Worm (Caenorhabditis elegans): ENCODE measurements around the gene T28F3.11.

The T28F3.11 gene

DNA sequence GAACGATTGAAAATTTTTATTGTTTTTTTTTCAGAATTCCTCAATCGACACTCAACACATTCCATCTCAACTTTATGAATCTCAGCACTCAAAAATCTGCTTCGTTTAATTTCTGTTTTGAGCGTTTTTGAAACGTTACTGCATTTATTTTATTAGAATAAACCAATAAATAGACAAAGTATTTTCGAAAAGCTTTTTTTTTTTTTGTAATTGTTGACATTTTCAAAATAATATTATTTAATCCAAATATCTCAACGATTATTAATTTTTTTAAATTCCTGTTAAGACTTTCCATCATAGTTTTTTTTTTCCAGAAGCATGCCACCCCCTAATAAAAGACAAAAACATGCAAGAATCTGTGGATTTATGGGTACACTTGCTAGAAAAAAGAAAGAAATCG lies 40.8 kb upstream of the T28F3.11 start, which contains the start of gene C49C3.7:
Gene C49C3.7 (plus strand): TSS at position 301 of the 400 bp plus-strand sequence.
- TF ChIP-seq hlh-8 (tag; optimal IDR thresholded peaks at IDR 0.05) = no peak
- no peak for TF ChIP-seq sdc-2 (tag; optimal IDR thresholded peaks at IDR 0.05)
- no peak for TF ChIP-seq ceh-18 (tag; optimal IDR thresholded peaks at IDR 0.05)
- no peak for TF ChIP-seq fax-1 (tag; optimal IDR thresholded peaks at IDR 0.05)
- TF ChIP-seq pat-9 (tag; optimal IDR thresholded peaks at IDR 0.05) = no peak
- TF ChIP-seq pha-2 (tag; optimal IDR thresholded peaks at IDR 0.05) = no peak
- no peak for TF ChIP-seq nhr-232 (tag; optimal IDR thresholded peaks at IDR 0.05)
- TF ChIP-seq fkh-10 (GFP tag; optimal IDR thresholded peaks at IDR 0.05) = no peak
- TF ChIP-seq lim-6 (tag; optimal IDR thresholded peaks at IDR 0.05) = no peak
- TF ChIP-seq pax-1 (tag; optimal IDR thresholded peaks at IDR 0.05) = no peak
- no peak for TF ChIP-seq K02D7.2 (tag; optimal IDR thresholded peaks at IDR 0.05)
- no peak for TF ChIP-seq dmd-4 (tag; optimal IDR thresholded peaks at IDR 0.05; ENCODE audit: borderline replicate concordance)
- TF ChIP-seq ahr-1 (tag; optimal IDR thresholded peaks at IDR 0.05) = no peak
- no peak for TF ChIP-seq pha-4 (tag; optimal IDR thresholded peaks at IDR 0.05)
- TF ChIP-seq T23F11.4 (GFP tag; optimal IDR thresholded peaks at IDR 0.05) = no peak
- TF ChIP-seq zip-5 (tag; optimal IDR thresholded peaks at IDR 0.05) = no peak
- no peak for TF ChIP-seq sox-2 (GFP tag; IDR thresholded peaks at IDR 0.05)
- TF ChIP-seq unc-3 (GFP tag; conservative IDR thresholded peaks at IDR 0.05) = no peak
- TF ChIP-seq unc-3 (tag; optimal IDR thresholded peaks at IDR 0.05) = no peak
- no peak for TF ChIP-seq unc-42 (tag; optimal IDR thresholded peaks at IDR 0.05)

DNA sequence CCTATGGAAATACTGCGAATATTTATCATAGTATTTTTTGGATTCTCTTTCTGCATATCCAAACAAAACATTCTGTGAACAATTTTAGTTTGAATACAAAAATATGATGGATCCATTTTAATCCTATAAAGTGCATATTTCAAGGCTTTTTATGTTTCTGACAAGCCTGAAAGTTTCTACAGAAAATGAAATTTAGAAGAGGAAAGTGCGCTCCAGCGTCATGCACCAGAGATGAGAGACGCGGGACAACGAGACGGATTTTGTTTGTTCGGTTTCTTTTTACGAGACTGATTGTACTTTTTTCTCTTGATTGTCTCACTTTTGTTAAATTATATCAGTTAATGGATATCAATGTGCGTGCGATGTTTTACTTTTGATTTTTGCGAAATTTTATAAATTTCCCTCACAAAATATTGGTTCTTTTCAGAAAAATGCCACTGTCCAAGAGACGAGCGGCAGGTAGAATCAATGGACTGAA lies 39.7 kb upstream of the T28F3.11 start, which contains the start of gene C49C3.6:
Gene C49C3.6 (plus strand): TSS at position 428 of the 478 bp plus-strand sequence.
- peak; percentile 62 for TF ChIP-seq unc-42 (tag; optimal IDR thresholded peaks at IDR 0.05)
- no peak for TF ChIP-seq sdc-2 (tag; optimal IDR thresholded peaks at IDR 0.05)

DNA sequence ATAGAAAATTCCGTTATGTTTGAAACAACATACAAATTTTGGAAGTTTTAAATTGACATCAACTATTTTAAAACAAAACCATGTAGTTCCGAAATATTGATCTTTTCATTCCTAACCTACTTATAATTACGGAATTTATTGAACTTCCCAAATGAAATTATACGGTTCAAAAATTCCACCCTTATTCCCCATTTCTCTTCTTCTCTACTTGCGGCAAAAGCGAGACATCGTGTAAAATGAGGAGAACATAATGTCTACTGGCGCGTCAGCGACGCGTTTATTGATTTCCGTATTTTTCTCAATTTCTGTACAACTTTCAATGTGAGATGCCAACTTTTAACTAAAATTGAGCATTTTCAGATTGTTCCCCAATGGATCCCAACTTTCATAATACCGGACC lies 37.4 kb upstream of the T28F3.11 start, which contains the start of gene ceh-88:
Gene ceh-88 (plus strand): TSS at position 355 of the 400 bp plus-strand sequence.
- TF ChIP-seq ama-1 (optimal IDR thresholded peaks at IDR 0.05) (no peak), ceh-24 (tag; optimal IDR thresholded peaks at IDR 0.05) (no peak), tbx-7 (tag; optimal IDR thresholded peaks at IDR 0.05) (no peak), pqm-1 (tag; optimal IDR thresholded peaks at IDR 0.05) (no peak), pax-1 (tag; optimal IDR thresholded peaks at IDR 0.05) (no peak), mec-3 (tag; optimal IDR thresholded peaks at IDR 0.05; ENCODE audit: borderline replicate concordance) (no peak), tbx-2 (tag; optimal IDR thresholded peaks at IDR 0.05) (no peak), unc-42 (tag; optimal IDR thresholded peaks at IDR 0.05) (peak; percentile 73), syd-9 (tag; optimal IDR thresholded peaks at IDR 0.05) (no peak), lim-6 (tag; optimal IDR thresholded peaks at IDR 0.05) (no peak), elt-2 (tag; optimal IDR thresholded peaks at IDR 0.05) (no peak), ceh-48 (tag; optimal IDR thresholded peaks at IDR 0.05) (peak; percentile 88), sox-2 (GFP tag; IDR thresholded peaks at IDR 0.05) (no peak), ceh-6 (GFP tag; optimal IDR thresholded peaks at IDR 0.05) (no peak), ceh-31 (tag; optimal IDR thresholded peaks at IDR 0.05) (peak; percentile 3)

DNA sequence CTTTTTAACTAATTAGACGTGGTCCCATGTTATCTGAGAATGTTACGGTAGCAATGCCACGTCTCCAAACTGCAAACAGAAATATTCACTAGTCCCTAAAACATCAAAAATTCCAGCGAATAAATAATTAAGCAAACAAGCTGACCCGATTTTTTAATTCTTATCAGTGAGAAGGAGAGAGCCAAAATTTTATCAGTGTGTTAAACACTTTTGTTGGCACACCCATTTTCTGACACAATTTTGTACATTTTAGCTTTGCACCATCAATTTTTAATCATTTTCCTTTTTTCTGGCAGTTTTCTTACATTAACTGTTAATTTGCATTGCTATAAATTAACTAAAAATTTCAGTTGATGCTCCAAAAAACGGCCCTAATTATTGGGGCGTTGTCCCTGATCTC lies 29.0 kb upstream of the T28F3.11 start, which contains the start of gene C49C3.4:
Gene C49C3.4 (plus strand): TSS at position 351 of the 400 bp plus-strand sequence.
- TF ChIP-seq fax-1 (tag; optimal IDR thresholded peaks at IDR 0.05) (no peak), hlh-8 (tag; optimal IDR thresholded peaks at IDR 0.05) (no peak), Y22D7AL.16 (tag; optimal IDR thresholded peaks at IDR 0.05) (no peak), sox-4 (tag; optimal IDR thresholded peaks at IDR 0.05) (no peak), dmd-4 (tag; optimal IDR thresholded peaks at IDR 0.05; ENCODE audit: borderline replicate concordance) (no peak), madf-2 (tag; optimal IDR thresholded peaks at IDR 0.05) (no peak), hlh-15 (tag; optimal IDR thresholded peaks at IDR 0.05) (no peak), tbx-2 (tag; optimal IDR thresholded peaks at IDR 0.05) (no peak), ceh-2 (tag; optimal IDR thresholded peaks at IDR 0.05) (no peak), che-1 (tag; optimal IDR thresholded peaks at IDR 0.05) (no peak), ceh-34 (tag; optimal IDR thresholded peaks at IDR 0.05) (no peak), C08G9.2 (tag; optimal IDR thresholded peaks at IDR 0.05) (no peak), ceh-18 (tag; optimal IDR thresholded peaks at IDR 0.05) (no peak), unc-3 (GFP tag; conservative IDR thresholded peaks at IDR 0.05) (no peak), unc-3 (tag; optimal IDR thresholded peaks at IDR 0.05) (no peak), F13H6.1 (tag; optimal IDR thresholded peaks at IDR 0.05) (no peak), elt-4 (tag; optimal IDR thresholded peaks at IDR 0.05) (no peak), hlh-13 (GFP tag; optimal IDR thresholded peaks at IDR 0.05) (no peak), ceh-45 (GFP tag; IDR thresholded peaks at IDR 0.05) (no peak), ceh-24 (tag; optimal IDR thresholded peaks at IDR 0.05) (no peak), K02D7.2 (tag; optimal IDR thresholded peaks at IDR 0.05) (no peak)
